Worm (Caenorhabditis elegans) whole organism, late embryonic: Measurements from ENCODE around the gene R01E6.5.

ENCODE experiments used
- ama-1 ChIP-seq: fragments of 150-350 bp; optimal IDR thresholded peaks from 2 replicates; lab custom pipeline; 2014
- ceh-24 ChIP-seq: sonication (generic microtip); optimal IDR thresholded peaks from 2 replicates; lab custom pipeline; 2016; ENCODE audit warnings: mild to moderate bottlenecking, missing genetic modification characterization, missing compliant biosample characterization
- elt-2 ChIP-seq: sonication (generic microtip); optimal IDR thresholded peaks from 2 replicates; lab custom pipeline; 2016; ENCODE audit warnings: missing genetic modification reagents, missing genetic modification characterization, missing compliant biosample characterization
- fkh-10 ChIP-seq: fragments of 150-350 bp; optimal IDR thresholded peaks from 2 replicates; lab custom pipeline; 2014; ENCODE audit warnings: missing biosample characterization, missing genetic modification reagents, missing genetic modification characterization
- lin-11 ChIP-seq: fragments of 200-800 bp; sonication (Bioruptor generic); optimal IDR thresholded peaks from 2 replicates; lab custom pipeline; 2018; ENCODE audit warnings: mild to moderate bottlenecking, missing genetic modification characterization, missing compliant biosample characterization
- pag-3 ChIP-seq: sonication (generic microtip); optimal IDR thresholded peaks from 2 replicates; lab custom pipeline; 2016; ENCODE audit warnings: missing compliant biosample characterization, missing genetic modification characterization, borderline replicate concordance
- rnt-1 ChIP-seq: sonication (generic microtip); optimal IDR thresholded peaks from 2 replicates; lab custom pipeline; 2016; ENCODE audit warnings: missing genetic modification characterization, missing compliant biosample characterization
- unc-42 ChIP-seq: sonication (generic microtip); optimal IDR thresholded peaks from 2 replicates; lab custom pipeline; 2016; ENCODE audit warnings: missing genotype, missing genetic modification characterization, missing compliant biosample characterization
- unc-86 ChIP-seq: sonication (generic microtip); optimal IDR thresholded peaks from 2 replicates; lab custom pipeline; 2016; ENCODE audit warnings: missing genetic modification characterization, missing compliant biosample characterization

DNA sequence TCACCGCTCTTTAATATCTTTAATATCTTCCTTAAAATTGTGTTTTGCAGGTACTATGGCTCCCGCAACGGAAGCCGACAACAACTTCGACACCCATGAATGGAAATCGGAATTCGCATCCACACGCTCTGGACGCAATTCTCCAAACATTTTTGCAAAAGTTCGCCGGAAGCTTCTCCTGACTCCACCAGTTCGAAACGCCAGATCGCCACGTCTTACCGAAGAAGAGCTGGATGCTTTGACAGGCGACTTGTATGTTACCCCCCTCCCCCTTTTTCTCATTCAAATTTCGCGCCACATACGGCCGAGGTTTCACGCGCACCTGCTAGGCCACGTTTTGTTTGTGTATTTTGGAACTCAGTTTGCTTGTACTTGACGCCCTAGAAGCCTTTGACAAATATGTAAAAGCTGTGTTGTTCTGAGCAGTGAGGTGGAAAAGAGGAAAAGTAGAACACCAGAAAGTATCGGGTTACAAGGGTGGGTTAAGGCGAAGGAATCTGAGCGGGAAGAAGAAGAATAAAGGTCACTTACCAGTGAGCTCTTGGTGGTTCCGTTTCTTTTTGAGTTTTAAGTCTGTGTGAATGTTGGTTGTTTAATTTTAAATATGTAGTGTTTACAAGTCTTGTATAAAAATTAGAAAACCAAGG lies 48.0 kb downstream of the R01E6.5 start, which contains the start of gene unc-84:
- TF ChIP-seq rnt-1 (no peak), lin-11 (no peak), ama-1 (lab: Kevin White, UChicago) (no peak), pag-3 (tag; lab: Kevin White, UChicago) (no peak), fkh-10 (GFP tag; lab: Kevin White, UChicago) (no peak), elt-2 (tag; lab: Kevin White, UChicago) (no peak), ceh-24 (tag; lab: Kevin White, UChicago) (no peak), unc-42 (tag; lab: Kevin White, UChicago) (no peak), unc-86 (no peak)
